Fruit fly (Drosophila melanogaster) Kc167 (cell line): ENCODE results near the gene ifc.

ENCODE experiments used
- Sin3A ChIP-seq: fragments of >200 bp; optimal IDR thresholded peaks from 2 replicates; lab custom pipeline; 2018; ENCODE audit warnings: missing external identifiers
- h ChIP-seq: fragments of >200 bp; optimal IDR thresholded peaks from 3 replicates; lab custom pipeline; 2018; ENCODE audit warnings: missing external identifiers
- insv ChIP-seq: fragments of >200 bp; optimal IDR thresholded peaks from 3 replicates; lab custom pipeline; 2018; ENCODE audit warnings: missing external identifiers
- psq ChIP-seq: fragments of >200 bp; optimal IDR thresholded peaks from 2 replicates; lab custom pipeline; 2017; ENCODE audit warnings: missing external identifiers
- ttk ChIP-seq: sonication (Bioruptor generic); optimal IDR thresholded peaks from 2 replicates; lab custom pipeline; 2017; ENCODE audit warnings: missing external identifiers

DNA sequence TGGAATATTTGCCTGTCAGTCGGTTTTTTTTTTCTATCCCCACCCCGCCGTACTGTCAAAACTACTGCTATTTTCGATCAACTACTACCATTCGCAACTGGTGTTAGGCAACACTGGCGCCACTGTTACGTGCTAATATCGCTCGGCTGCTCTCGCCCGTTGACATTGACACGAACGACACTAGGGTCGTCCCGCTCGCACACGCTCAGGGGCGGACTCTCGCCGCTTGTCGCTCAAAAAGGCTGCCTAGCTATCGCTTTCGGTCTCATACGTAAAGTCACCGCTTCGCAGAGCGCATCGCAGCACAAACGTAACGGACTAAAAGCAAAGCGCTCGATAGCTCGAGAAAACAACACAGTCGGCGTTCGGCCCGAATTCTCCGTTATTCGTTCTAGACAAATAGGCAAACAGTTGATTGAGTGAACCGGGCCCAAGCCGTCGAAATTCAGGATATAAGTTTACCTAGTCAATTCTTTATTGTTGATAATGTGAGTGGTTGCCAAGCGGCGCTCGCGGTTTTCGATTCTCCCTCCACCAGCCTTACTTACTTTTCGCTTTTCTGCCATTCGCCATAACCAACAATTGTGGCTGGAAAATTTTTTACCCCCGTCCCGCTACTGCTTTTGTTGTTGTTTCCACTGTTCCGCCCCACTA lies 3.7 kb upstream of the ifc start:
- TF ChIP-seq h (lab: Kevin White, UChicago) (no peak), insv (lab: Kevin White, UChicago) (no peak), ttk (lab: Kevin White, UChicago) (no peak), psq (lab: Kevin White, UChicago) (no peak), Sin3A (lab: Kevin White, UChicago) (no peak)
